Worm (Caenorhabditis elegans): Measurements from ENCODE around the gene glb-1.

The glb-1 gene

ce11 chrIII:8887184-8887801 lies 35.8 kb downstream of the glb-1 start, which contains the start of gene famh-136 (continued):
- no peak for TF ChIP-seq F26F4.8 (GFP tag; conservative IDR thresholded peaks at IDR 0.05)
- TF ChIP-seq attf-4 (tag; optimal IDR thresholded peaks at IDR 0.05), result no peak
- no peak for TF ChIP-seq lin-29 (GFP tag; IDR thresholded peaks at IDR 0.05)
- peak; percentile 91 for TF ChIP-seq dmd-6 (GFP tag; IDR thresholded peaks at IDR 0.05)
- peak; percentile 80 for TF ChIP-seq T26A8.4 (GFP tag; IDR thresholded peaks at IDR 0.05)
- peak in 1 of 2 experiments; percentile 56 for TF ChIP-seq mdl-1 (tag; optimal IDR thresholded peaks at IDR 0.05)

ce11 chrIII:8886309-8886708 lies 36.8 kb downstream of the glb-1 start:
- TF ChIP-seq lsy-2 (tag; optimal IDR thresholded peaks at IDR 0.05) (peak in 1 of 2 experiments; percentile 32), rbr-2 (tag; optimal IDR thresholded peaks at IDR 0.05) (peak; percentile 33), hmg-1.1 (GFP tag; IDR thresholded peaks at IDR 0.05) (peak; percentile 24; the same call in 1 of the 2 replicates), dve-1 (tag; optimal IDR thresholded peaks at IDR 0.05; ENCODE audit: insufficient read depth) (peak; percentile 16), Y48G9A.11 (GFP tag; IDR thresholded peaks at IDR 0.05) (no peak), D1046.2 (GFP tag; IDR thresholded peaks at IDR 0.05) (no peak), mep-1 (tag; optimal IDR thresholded peaks at IDR 0.05) (peak; percentile 20), hlh-30 (tag; optimal IDR thresholded peaks at IDR 0.05; ENCODE audit: insufficient read depth) (peak; percentile 40), unc-62 (GFP tag; optimal IDR thresholded peaks at IDR 0.05 in 1 of 2) (peak in 1 of 2 experiments; percentile 55), unc-62 (tag; optimal IDR thresholded peaks at IDR 0.05) (no peak), daf-16 (GFP tag; optimal IDR thresholded peaks at IDR 0.05) (no peak), daf-16 (tag; optimal IDR thresholded peaks at IDR 0.05) (no peak)

ce11 chrIII:8885150-8885549 lies 37.9 kb downstream of the glb-1 start, which contains the start of gene svop-1:
Gene svop-1, minus strand, starts transcription at chrIII:8885488.
- no peak for TF ChIP-seq gei-8 (GFP tag; optimal IDR thresholded peaks at IDR 0.05)
- peak in 1 of 2 experiments; percentile 7 for TF ChIP-seq unc-62 (GFP tag; optimal IDR thresholded peaks at IDR 0.05 in 1 of 2)
- TF ChIP-seq unc-62 (tag; optimal IDR thresholded peaks at IDR 0.05), result no peak

ce11 chrIII:8882333-8882732 lies 40.8 kb downstream of the glb-1 start:
- TF ChIP-seq R02D3.7 (tag; optimal IDR thresholded peaks at IDR 0.05), result no peak
- TF ChIP-seq arid-1 (GFP tag; conservative IDR thresholded peaks at IDR 0.05), result no peak
- TF ChIP-seq aha-1 (tag), result peak; percentile 55
- peak in 1 of 2 experiments; percentile 74 for TF ChIP-seq unc-62 (GFP tag; optimal IDR thresholded peaks at IDR 0.05 in 1 of 2)
- TF ChIP-seq unc-62 (tag; optimal IDR thresholded peaks at IDR 0.05), result no peak
- TF ChIP-seq dmd-9 (GFP tag; IDR thresholded peaks at IDR 0.05), result no peak

ce11 chrIII:8878960-8879359 lies 44.1 kb downstream of the glb-1 start:
- TF ChIP-seq T20F7.1 (GFP tag; optimal IDR thresholded peaks at IDR 0.05) (peak; percentile 7), nhr-77 (tag; optimal IDR thresholded peaks at IDR 0.05) (peak; percentile 83), zfp-3 (GFP tag; conservative IDR thresholded peaks at IDR 0.05) (no peak), dmd-8 (GFP tag; IDR thresholded peaks at IDR 0.05) (no peak), mdl-1 (tag; optimal IDR thresholded peaks at IDR 0.05) (peak in 1 of 2 experiments; percentile 40), pqm-1 (tag; optimal IDR thresholded peaks at IDR 0.05) (peak; percentile 78), hlh-11 (tag; optimal IDR thresholded peaks at IDR 0.05) (peak; percentile 74), hlh-30 (tag; optimal IDR thresholded peaks at IDR 0.05; ENCODE audit: insufficient read depth) (peak; percentile 29), nhr-48 (tag; optimal IDR thresholded peaks at IDR 0.05) (peak; percentile 39), mep-1 (tag; optimal IDR thresholded peaks at IDR 0.05) (peak; percentile 43), jun-1 (tag; optimal IDR thresholded peaks at IDR 0.05) (no peak), daf-16 (GFP tag; optimal IDR thresholded peaks at IDR 0.05) (no peak), daf-16 (tag; optimal IDR thresholded peaks at IDR 0.05) (peak; percentile 70), nhr-28 (tag; optimal IDR thresholded peaks at IDR 0.05) (peak; percentile 57), sdz-12 (GFP tag; optimal IDR thresholded peaks at IDR 0.05) (no peak), dve-1 (tag; optimal IDR thresholded peaks at IDR 0.05; ENCODE audit: insufficient read depth) (peak; percentile 73), hif-1 (tag; optimal IDR thresholded peaks at IDR 0.05) (peak in 1 of 2 experiments; percentile 47), php-3 (GFP tag; IDR thresholded peaks at IDR 0.05) (peak; percentile 35; the same call in 1 of the 2 replicates), dmd-6 (GFP tag; IDR thresholded peaks at IDR 0.05) (peak; percentile 87), aha-1 (tag) (peak; percentile 26), ceh-28 (tag; optimal IDR thresholded peaks at IDR 0.05) (no peak), pha-4 (GFP tag; IDR thresholded peaks at IDR 0.05) (0 out of 2 replicates have a peak, but pooled peaks have one; percentile 29), pha-4 (tag; optimal IDR thresholded peaks at IDR 0.05) (no peak)
